Worm (Caenorhabditis elegans): ENCODE results near the gene C52B11.5.
A peak's percentile ranks its signal among the peaks of the same experiment; 100 is the strongest.

The C52B11.5 gene

DNA sequence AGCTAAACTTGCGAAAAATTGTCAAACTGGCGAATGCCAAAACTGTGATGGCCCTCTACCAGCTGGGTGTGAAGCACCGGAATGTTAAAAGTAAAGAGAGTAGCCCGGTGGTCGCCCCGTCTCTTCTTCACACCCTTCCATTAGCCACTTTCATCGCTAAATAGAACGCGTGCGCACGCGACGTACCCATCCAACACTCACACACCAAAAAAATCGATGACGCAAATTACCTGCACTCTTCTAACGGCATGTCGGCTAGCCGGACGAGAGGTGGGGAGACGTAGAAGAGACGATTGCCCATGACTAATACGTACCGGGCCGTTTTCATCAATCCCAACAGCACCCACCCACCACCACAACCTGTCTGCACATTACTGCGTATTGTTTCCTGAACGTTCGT, 28.4 kb upstream of the C52B11.5 start:
- TF ChIP-seq hlh-30 (tag; optimal IDR thresholded peaks at IDR 0.05; ENCODE audit: insufficient read depth) (peak; percentile 23), cey-2 (tag; optimal IDR thresholded peaks at IDR 0.05; ENCODE audit: borderline replicate concordance, insufficient read depth) (no peak), mdl-1 (tag; optimal IDR thresholded peaks at IDR 0.05) (peak in 1 of 2 experiments; percentile 50), duxl-1 (tag; optimal IDR thresholded peaks at IDR 0.05; ENCODE audit: poor library complexity) (no peak), hmg-1.1 (GFP tag; IDR thresholded peaks at IDR 0.05) (peak; percentile 42; the same call in 1 of the 2 replicates), zfp-2 (tag; optimal IDR thresholded peaks at IDR 0.05) (no peak), ceh-44 (GFP tag; IDR thresholded peaks at IDR 0.05) (0 out of 2 replicates have a peak, but pooled peaks have one; percentile 51), egl-43 (GFP tag; IDR thresholded peaks at IDR 0.05) (peak; percentile 66), aha-1 (tag) (peak; percentile 93), zip-11 (GFP tag; IDR thresholded peaks at IDR 0.05) (no peak)

DNA sequence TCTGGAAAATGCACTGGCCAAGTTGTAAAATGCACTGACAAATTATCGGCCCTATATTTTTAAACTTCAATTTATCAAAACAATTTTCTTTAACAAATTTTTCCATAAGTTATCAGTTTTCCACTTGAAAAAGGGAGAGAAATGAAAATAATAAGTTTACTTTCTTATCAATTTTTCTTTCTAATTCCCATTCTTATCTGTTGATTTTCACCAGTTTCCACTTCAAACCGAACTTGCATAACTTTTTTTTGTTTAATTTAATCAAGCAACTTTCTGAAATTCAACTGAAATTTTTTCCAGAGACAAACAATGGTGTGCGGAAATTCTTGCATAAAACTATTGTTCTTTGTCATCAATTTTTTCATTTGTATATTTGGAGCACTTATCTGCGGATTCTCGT, 26.9 kb upstream of the C52B11.5 start, which contains the start of gene tsp-9:
tsp-9 (plus strand) TSS at position 301 of the 400 bp plus-strand sequence.
- TF ChIP-seq daf-16 (GFP tag; optimal IDR thresholded peaks at IDR 0.05) (no peak), daf-16 (tag; optimal IDR thresholded peaks at IDR 0.05) (peak; percentile 52), unc-62 (GFP tag; optimal IDR thresholded peaks at IDR 0.05 in 1 of 2) (peak in 1 of 2 experiments; percentile 42), unc-62 (tag; optimal IDR thresholded peaks at IDR 0.05) (no peak), pqm-1 (tag; optimal IDR thresholded peaks at IDR 0.05) (peak; percentile 47), fkh-10 (GFP tag; optimal IDR thresholded peaks at IDR 0.05) (peak; percentile 2), lin-15B (tag; optimal IDR thresholded peaks at IDR 0.05) (no peak)

ce11 chrX:1249738-1250137, 22.9 kb upstream of the C52B11.5 start, which contains the start of gene C25G6.4:
Gene C25G6.4, minus strand, starts transcription at chrX:1249838.
- no peak for TF ChIP-seq nhr-41 (GFP tag; IDR thresholded peaks at IDR 0.05)
- TF ChIP-seq lim-7 (GFP tag; IDR thresholded peaks at IDR 0.05): no peak

- no peak for TF ChIP-seq nhr-111 (GFP tag; optimal IDR thresholded peaks at IDR 0.05)
Observed at ce11 chrX:1255547-1255946, 17.0 kb upstream of the C52B11.5 start, which contains the start of gene npr-11. Gene npr-11, minus strand, starts transcription at chrX:1255647.

ce11 chrX:1257668-1258067, 14.9 kb upstream of the C52B11.5 start:
- no peak for TF ChIP-seq egl-27 (tag; optimal IDR thresholded peaks at IDR 0.05)
- peak; percentile 94 for TF ChIP-seq aha-1 (tag)

DNA sequence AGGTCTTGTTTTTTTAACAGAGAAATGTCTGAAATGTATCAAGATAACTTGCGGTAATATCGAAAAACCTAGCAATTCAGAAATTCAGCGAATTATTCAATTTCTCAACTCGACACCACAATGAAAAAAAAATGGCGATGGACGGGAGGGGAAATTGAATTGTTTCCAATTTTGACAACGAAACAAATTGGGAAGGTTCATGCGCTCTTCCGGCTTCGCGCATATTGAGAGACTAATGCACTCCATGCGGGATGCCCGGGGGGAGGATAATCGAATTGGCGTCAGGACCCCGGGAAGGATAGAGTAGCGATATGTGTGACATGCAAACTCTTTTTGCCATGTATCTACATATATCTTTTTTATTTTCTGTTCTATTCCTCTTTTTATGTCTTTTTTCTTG, 7.3 kb upstream of the C52B11.5 start:
- 0 out of 2 replicates have a peak, but pooled peaks have one; percentile 29 for TF ChIP-seq ctbp-1 (GFP tag; IDR thresholded peaks at IDR 0.05)
- peak; percentile 91 for TF ChIP-seq ces-1 (GFP tag; optimal IDR thresholded peaks at IDR 0.05)
- TF ChIP-seq nhr-25 (tag; optimal IDR thresholded peaks at IDR 0.05; ENCODE audit: borderline replicate concordance, insufficient read depth): no peak

- no peak for TF ChIP-seq T26A8.4 (GFP tag; IDR thresholded peaks at IDR 0.05)
- no peak for TF ChIP-seq mxl-3 (GFP tag; optimal IDR thresholded peaks at IDR 0.05)
- TF ChIP-seq saeg-2 (GFP tag; IDR thresholded peaks at IDR 0.05): no peak
- TF ChIP-seq ZK337.2 (GFP tag; IDR thresholded peaks at IDR 0.05): no peak
- TF ChIP-seq ces-1 (GFP tag; optimal IDR thresholded peaks at IDR 0.05): no peak
- no peak for TF ChIP-seq gei-8 (GFP tag; optimal IDR thresholded peaks at IDR 0.05)
- no peak for TF ChIP-seq lin-38 (GFP tag; IDR thresholded peaks at IDR 0.05)
- TF ChIP-seq lin-29 (GFP tag; IDR thresholded peaks at IDR 0.05): no peak
- no peak for TF ChIP-seq dmd-6 (GFP tag; IDR thresholded peaks at IDR 0.05)
- TF ChIP-seq D1046.2 (GFP tag; IDR thresholded peaks at IDR 0.05): no peak
- no peak for TF ChIP-seq unc-39 (tag; optimal IDR thresholded peaks at IDR 0.05)
- TF ChIP-seq daf-8 (GFP tag; IDR thresholded peaks at IDR 0.05): no peak
- no peak for TF ChIP-seq lsy-2 (tag; optimal IDR thresholded peaks at IDR 0.05)
- TF ChIP-seq fos-1 (tag; optimal IDR thresholded peaks at IDR 0.05): no peak
- no peak for TF ChIP-seq lir-3 (tag; optimal IDR thresholded peaks at IDR 0.05)
- no peak for TF ChIP-seq Y48G9A.11 (GFP tag; IDR thresholded peaks at IDR 0.05)
Observed at ce11 chrX:1270598-1270997, 2.0 kb upstream of the C52B11.5 start, which contains the start of gene C25G6.1. Gene C25G6.1, plus strand, starts transcription at chrX:1270898.
